Fruit fly (Drosophila melanogaster) whole organism, prepupa: Measurements from ENCODE around the gene flr.

Experiments used
- CG10669 ChIP-seq: fragments of 200-800 bp; sonication (Bioruptor generic); optimal IDR thresholded peaks from 3 replicates; lab custom pipeline; 2018; ENCODE audit warnings: missing biosample characterization, mild to moderate bottlenecking, missing genetic modification characterization, moderate library complexity
- CG11762 ChIP-seq: fragments of 200-800 bp; sonication (Bioruptor generic); optimal IDR thresholded peaks from 3 replicates; lab custom pipeline; 2016; ENCODE audit warnings: missing biosample characterization, missing genetic modification characterization; ENCODE audit not compliant: insufficient read depth
- CG1621 ChIP-seq: fragments of 200-800 bp; sonication (Bioruptor generic); optimal IDR thresholded peaks from 3 replicates; lab custom pipeline; 2018; ENCODE audit warnings: missing biosample characterization, mild to moderate bottlenecking, missing genetic modification characterization
- CG16779 ChIP-seq: fragments of 200-800 bp; sonication (Bioruptor generic); optimal IDR thresholded peaks from 3 replicates; lab custom pipeline; 2017; ENCODE audit warnings: missing biosample characterization, mild to moderate bottlenecking, missing genetic modification characterization
- CG4318 ChIP-seq: fragments of 200-800 bp; sonication (Bioruptor generic); optimal IDR thresholded peaks from 3 replicates; lab custom pipeline; 2017; ENCODE audit warnings: missing biosample characterization, mild to moderate bottlenecking, missing genetic modification characterization
- CG8119 ChIP-seq: fragments of 200-800 bp; sonication (Bioruptor generic); IDR thresholded peaks from 3 replicates; pipeline ENCODE4 v1.3.6; 2022; ENCODE audit warnings: missing biosample characterization, missing genetic modification characterization
- Eip75B ChIP-seq: fragments of 200-800 bp; sonication (Bioruptor generic); optimal IDR thresholded peaks from 3 replicates; lab custom pipeline; 2016; ENCODE audit warnings: missing biosample characterization, missing genetic modification characterization
- Hr39 ChIP-seq: fragments of 200-800 bp; sonication (Bioruptor generic); optimal IDR thresholded peaks from 2 replicates; lab custom pipeline; 2016; ENCODE audit warnings: missing biosample characterization, missing genetic modification characterization
- OdsH ChIP-seq: fragments of 200-800 bp; sonication (Bioruptor generic); optimal IDR thresholded peaks from 3 replicates; lab custom pipeline; 2016; ENCODE audit warnings: missing biosample characterization, missing genetic modification characterization
- Sox102F ChIP-seq: fragments of 200-800 bp; sonication (Bioruptor generic); optimal IDR thresholded peaks from 2 replicates; lab custom pipeline; 2016; ENCODE audit warnings: missing biosample characterization, mild to moderate bottlenecking, missing genetic modification characterization
- fd85E ChIP-seq: fragments of 200-800 bp; sonication (Bioruptor generic); optimal IDR thresholded peaks from 3 replicates; lab custom pipeline; 2016; ENCODE audit warnings: missing biosample characterization, missing genetic modification characterization

DNA sequence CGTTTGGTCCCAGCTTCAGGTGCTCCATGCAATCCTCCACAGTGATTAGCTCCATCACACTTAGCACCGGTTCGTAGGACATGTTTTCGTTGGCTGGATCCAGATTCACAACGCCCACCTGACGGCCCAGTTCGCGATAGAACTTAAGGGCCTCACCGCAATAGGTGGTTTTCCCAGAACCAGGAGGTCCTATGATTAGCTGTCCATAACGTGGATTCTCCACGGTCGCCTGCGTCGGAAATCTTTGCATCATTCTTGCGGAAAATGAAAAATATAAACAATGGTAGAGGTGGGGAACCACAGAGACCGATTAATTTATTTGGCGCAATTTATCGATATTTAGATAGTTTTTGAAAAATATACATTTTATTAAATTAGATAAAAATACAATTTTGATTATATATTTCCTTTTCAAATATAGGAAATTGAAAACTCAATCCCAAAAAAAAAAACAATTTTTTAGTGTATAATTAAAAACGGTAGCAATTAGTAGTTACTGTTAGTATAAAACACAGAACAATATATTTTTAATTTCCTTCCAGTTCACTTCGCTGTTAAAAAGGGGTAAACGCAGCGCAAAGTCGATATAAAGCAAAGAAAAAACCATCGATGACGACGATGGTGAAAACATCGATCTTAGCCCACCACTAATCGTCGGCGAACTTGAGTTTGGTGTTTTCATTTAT, at the start of gene flr, which contains the start of gene CG10222:
- no peak for TF ChIP-seq fd85E (GFP tag; lab: Kevin White, UChicago)
- no peak for TF ChIP-seq OdsH (GFP tag; lab: Kevin White, UChicago)
- no peak for TF ChIP-seq CG10669 (GFP tag; lab: Kevin White, UChicago)
- TF ChIP-seq Sox102F: no peak
- TF ChIP-seq CG1621 (tag; lab: Kevin White, UChicago): no peak
- no peak for TF ChIP-seq CG8119 (GFP tag; lab: Robert Waterston, UW)
- no peak for TF ChIP-seq CG16779 (tag; lab: Kevin White, UChicago)
- no peak for TF ChIP-seq Eip75B
- TF ChIP-seq CG4318 (GFP tag; lab: Kevin White, UChicago): no peak
- peak; percentile 16 for TF ChIP-seq CG11762 (GFP tag; lab: Kevin White, UChicago)
- peak; percentile 7 for TF ChIP-seq Hr39 (GFP tag; lab: Kevin White, UChicago)
